Fruit fly (Drosophila melanogaster): ENCODE measurements around the gene COX6AL2.

Gene COX6AL2

dm6 chr3L:18914100-18914683 is at the start of gene COX6AL2:
Gene COX6AL2, minus strand, starts transcription at chr3L:18914150.
- TF ChIP-seq noc (tag; optimal IDR thresholded peaks at IDR 0.05) = no peak

DNA sequence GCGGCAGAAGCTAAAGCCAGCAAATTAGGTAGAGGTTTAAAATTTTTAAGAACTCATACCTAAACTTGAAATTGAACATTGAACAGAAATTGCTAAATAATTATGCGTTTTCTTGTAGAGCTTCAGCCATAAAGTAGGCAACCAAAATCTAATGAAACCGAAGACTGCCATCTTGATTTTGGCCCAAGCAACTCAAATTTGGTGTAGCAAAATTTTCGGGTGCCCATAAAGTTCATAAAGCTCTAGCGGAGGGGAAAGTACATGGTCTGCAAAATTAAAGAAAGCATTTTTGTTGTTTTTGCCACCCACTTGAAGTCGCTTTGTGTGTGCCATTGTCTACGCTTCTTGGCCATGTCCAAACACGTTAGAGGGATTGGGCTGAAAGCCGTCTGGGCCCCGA is 43.1 kb upstream of the COX6AL2 start:
- TF ChIP-seq noc (tag; optimal IDR thresholded peaks at IDR 0.05) = no peak

dm6 chr3L:18952399-18952798 is 38.4 kb upstream of the COX6AL2 start:
- no peak for TF ChIP-seq noc (tag; optimal IDR thresholded peaks at IDR 0.05)

- no peak for TF ChIP-seq noc (tag; optimal IDR thresholded peaks at IDR 0.05)
Observed at dm6 chr3L:18950359-18950758, 36.4 kb upstream of the COX6AL2 start, which contains the start of gene CG6836. Gene CG6836, plus strand, starts transcription at chr3L:18950629.

- no peak for TF ChIP-seq noc (tag; optimal IDR thresholded peaks at IDR 0.05)
Observed at dm6 chr3L:18949137-18949536, 35.2 kb upstream of the COX6AL2 start.

DNA sequence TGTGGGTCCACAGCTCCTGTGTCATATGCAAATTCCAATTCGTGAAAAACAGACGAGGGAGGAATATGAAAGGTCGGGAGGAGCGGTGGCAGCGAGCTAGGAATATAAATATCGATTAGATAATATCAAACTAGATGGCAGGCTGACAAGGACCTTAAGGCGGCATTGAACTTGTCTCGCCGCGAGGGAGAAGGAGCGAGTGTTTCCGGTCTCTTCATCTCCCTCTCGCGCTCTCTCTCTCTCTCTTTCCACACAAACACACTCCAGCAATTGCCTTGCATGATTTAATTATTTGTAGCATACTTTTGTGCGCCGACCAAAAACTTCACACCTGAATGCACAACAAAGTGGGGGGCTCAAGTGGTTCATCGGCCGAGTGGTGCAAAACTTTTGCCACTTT is 33.0 kb upstream of the COX6AL2 start:
- no peak for TF ChIP-seq noc (tag; optimal IDR thresholded peaks at IDR 0.05)

- no peak for TF ChIP-seq noc (tag; optimal IDR thresholded peaks at IDR 0.05)
Observed at dm6 chr3L:18945938-18946337, 32.0 kb upstream of the COX6AL2 start, which contains the start of gene CG32204. Gene CG32204, minus strand, starts transcription at chr3L:18946038.

- no peak for TF ChIP-seq noc (tag; optimal IDR thresholded peaks at IDR 0.05)
Observed at dm6 chr3L:18924790-18925189, 10.8 kb upstream of the COX6AL2 start, which contains the start of gene CG43049. Gene CG43049, plus strand, starts transcription at chr3L:18925090.

DNA sequence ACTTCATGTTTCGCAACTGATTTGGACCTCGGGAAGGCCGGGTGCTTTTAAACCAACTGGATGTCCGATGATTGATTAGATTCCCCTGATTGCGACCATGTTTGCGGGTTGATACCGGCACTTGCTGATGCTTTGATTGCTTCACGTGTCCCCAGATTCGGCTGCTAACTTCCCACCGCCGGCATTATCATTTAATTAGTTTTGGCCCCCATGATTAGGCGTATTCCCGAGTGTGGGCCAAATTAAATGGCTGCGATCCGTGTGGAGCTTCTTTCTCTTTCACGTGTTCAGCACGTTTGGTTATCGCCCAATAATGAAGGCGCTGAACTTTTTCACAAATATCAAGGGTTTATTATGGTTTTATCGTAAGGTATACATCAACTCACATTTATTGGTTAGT is 8.1 kb upstream of the COX6AL2 start, which contains the start of gene CG3819:
TSS of gene CG3819 (minus strand) at position 23 of the 400 bp plus-strand sequence.
- no peak for TF ChIP-seq noc (tag; optimal IDR thresholded peaks at IDR 0.05)

dm6 chr3L:18920219-18920618 is 6.3 kb upstream of the COX6AL2 start, which contains the start of gene CG18223:
Gene CG18223, minus strand, starts transcription at chr3L:18920319.
- no peak for TF ChIP-seq noc (tag; optimal IDR thresholded peaks at IDR 0.05)

DNA sequence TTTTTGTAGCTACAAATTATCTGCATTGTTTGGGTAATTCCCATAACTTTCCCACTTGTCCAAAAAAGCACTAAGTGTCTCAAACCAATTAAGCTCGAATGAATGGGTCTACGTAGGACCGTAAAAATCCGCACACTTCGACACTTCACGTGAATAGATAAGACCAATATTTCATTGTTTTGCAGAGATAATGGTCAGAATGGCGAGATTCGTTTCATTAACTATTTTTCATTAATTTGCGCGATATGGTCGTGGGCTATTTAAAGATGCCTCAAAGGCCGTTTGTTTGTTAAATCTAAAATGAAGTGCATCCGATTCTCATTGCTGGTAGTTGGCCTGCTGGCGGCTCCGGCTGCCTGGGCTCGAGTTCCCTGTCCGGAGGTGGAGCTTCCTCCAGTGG is 3.3 kb upstream of the COX6AL2 start, which contains the start of gene CG6839:
TSS of gene CG6839 (plus strand) at position 301 of the 400 bp plus-strand sequence.
- TF ChIP-seq noc (tag; optimal IDR thresholded peaks at IDR 0.05) = no peak

DNA sequence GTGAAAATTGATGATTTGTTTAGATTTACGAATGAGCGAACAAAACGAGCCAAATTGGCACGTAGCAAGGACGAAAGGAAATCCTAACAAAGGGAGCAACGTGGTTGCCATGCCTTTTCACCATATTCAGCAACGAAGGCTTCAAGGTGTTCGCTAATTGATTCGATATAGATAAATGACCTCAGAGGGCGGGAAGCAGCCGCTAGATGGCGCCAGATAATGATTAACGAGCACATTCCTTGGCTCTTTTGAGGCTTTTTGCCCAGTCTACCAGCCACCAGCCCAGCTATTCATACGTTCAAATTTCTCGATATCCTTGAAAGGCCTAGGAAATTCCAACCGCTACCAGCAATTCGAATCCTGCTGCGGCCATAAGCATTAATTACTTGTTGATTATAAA is 2.5 kb upstream of the COX6AL2 start:
- TF ChIP-seq noc (tag; optimal IDR thresholded peaks at IDR 0.05) = no peak

- no peak for TF ChIP-seq noc (tag; optimal IDR thresholded peaks at IDR 0.05)
Observed at dm6 chr3L:18911082-18911481, 2.9 kb downstream of the COX6AL2 start, which contains the start of gene Ir75d. Gene Ir75d, minus strand, starts transcription at chr3L:18911182.

- TF ChIP-seq noc (tag; optimal IDR thresholded peaks at IDR 0.05) = no peak
Observed at dm6 chr3L:18904772-18905601, 9.0 kb downstream of the COX6AL2 start, which contains the start of the genes CSN1b and Prp6. Gene CSN1b, minus strand, starts transcription at chr3L:18904930. Gene Prp6, plus strand, starts transcription at chr3L:18905372.

DNA sequence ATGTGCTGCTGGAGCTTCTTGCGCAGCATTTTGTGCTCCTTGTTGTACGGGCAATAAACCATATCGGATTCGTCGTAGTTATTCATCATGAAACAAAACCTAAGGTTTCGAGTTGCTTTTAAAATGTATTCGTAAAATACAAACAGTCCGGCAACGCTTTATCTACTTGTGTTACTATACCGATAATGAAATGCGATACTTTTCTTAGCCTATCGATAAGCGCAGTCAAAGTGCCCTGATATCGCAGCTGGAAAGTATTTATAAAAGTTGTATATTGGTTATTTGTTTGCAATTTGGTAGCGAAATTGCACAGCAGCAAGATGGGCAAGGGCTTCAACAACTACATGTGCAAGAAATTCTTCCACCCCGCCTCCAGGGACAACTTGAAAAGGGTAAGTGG is 12.5 kb downstream of the COX6AL2 start, which contains the start of the genes arx and CG6843:
TSS of gene arx (minus strand) at position 144 of the 400 bp plus-strand sequence.
TSS of gene CG6843 (plus strand) at position 184 of the 400 bp plus-strand sequence.
- TF ChIP-seq noc (tag; optimal IDR thresholded peaks at IDR 0.05) = no peak

dm6 chr3L:18898770-18899278 is 15.1 kb downstream of the COX6AL2 start, which contains the start of gene RpL26:
Gene RpL26, plus strand, starts transcription at chr3L:18898875.
- peak; percentile 68 for TF ChIP-seq noc (tag; optimal IDR thresholded peaks at IDR 0.05)

All from whole organism, larva.